Worm (Caenorhabditis elegans): ENCODE results near the gene pab-2.

- TF ChIP-seq nhr-25 (tag; optimal IDR thresholded peaks at IDR 0.05) (no peak), crh-2 (tag; optimal IDR thresholded peaks at IDR 0.05) (no peak), nhr-6 (tag; optimal IDR thresholded peaks at IDR 0.05) (no peak)
Measured at ce11 chrX:13526219-13527218, 696 bp downstream of the pab-2 start.

Measured in whole organism, L2 larva.